Worm (Caenorhabditis elegans) whole organism, L2 larva: ENCODE data around the gene ZK809.9.

Experiments used
- R02D3.7 ChIP-seq: fragments of 150-350 bp; optimal IDR thresholded peaks from 2 replicates; lab custom pipeline; 2014; ENCODE audit warnings: missing biosample characterization, missing genetic modification characterization
- alr-1 ChIP-seq: fragments of 150-350 bp; optimal IDR thresholded peaks from 2 replicates; lab custom pipeline; 2014; ENCODE audit warnings: missing biosample characterization, missing genetic modification characterization
- ama-1 ChIP-seq: fragments of 150-350 bp; optimal IDR thresholded peaks from 2 replicates; lab custom pipeline; 2018; ENCODE audit warnings: inconsistent platforms
- ceh-82 ChIP-seq: fragments of 150-350 bp; optimal IDR thresholded peaks from 2 replicates; lab custom pipeline; 2014; ENCODE audit warnings: missing biosample characterization, missing genetic modification characterization
- elt-1 ChIP-seq: fragments of 150-350 bp; optimal IDR thresholded peaks from 2 replicates; lab custom pipeline; 2014; ENCODE audit warnings: missing biosample characterization, missing genetic modification characterization
- lin-13 ChIP-seq: fragments of 150-350 bp; optimal IDR thresholded peaks from 2 replicates; lab custom pipeline; 2014; ENCODE audit warnings: missing biosample characterization, missing genetic modification reagents, missing genetic modification characterization
- lsy-2 ChIP-seq, 2 experiments: fragments of 150-350 bp in 1 of 2; sonication (generic microtip) in 1 of 2; optimal IDR thresholded peaks; 2 replicates each; lab custom pipeline; 2014 to 2017; ENCODE audit warnings: missing biosample characterization in 2 of 2, missing genetic modification characterization in 2 of 2
- mab-5 ChIP-seq: fragments of 150-350 bp; optimal IDR thresholded peaks from 2 replicates; lab custom pipeline; 2014; ENCODE audit warnings: missing biosample characterization, missing genetic modification characterization
- nhr-10 ChIP-seq: sonication (generic microtip); optimal IDR thresholded peaks from 2 replicates; lab custom pipeline; 2017; ENCODE audit warnings: missing biosample characterization, missing genetic modification characterization
- nhr-12 ChIP-seq: fragments of 150-350 bp; optimal IDR thresholded peaks from 2 replicates; lab custom pipeline; 2014; ENCODE audit warnings: missing biosample characterization, missing genetic modification characterization

ce11 chrIV:11681905-11682304, 16.8 kb downstream of the ZK809.9 start, which contains the start of gene ZK792.4:
- no peak for TF ChIP-seq lin-13 (GFP tag; lab: Kevin White, UChicago)
- TF ChIP-seq ama-1 (lab: Kevin White, UChicago), result no peak
- no peak for TF ChIP-seq ceh-82 (tag; lab: Kevin White, UChicago)
- TF ChIP-seq elt-1 (tag; lab: Kevin White, UChicago), result no peak
- no peak for TF ChIP-seq lsy-2 (tag; optimal IDR thresholded peaks at IDR 0.05; lab: Kevin White, UChicago)
- no peak for TF ChIP-seq alr-1 (tag; lab: Kevin White, UChicago)
- no peak for TF ChIP-seq R02D3.7 (tag; lab: Kevin White, UChicago)
- no peak for TF ChIP-seq nhr-10 (tag; lab: Kevin White, UChicago)
- no peak for TF ChIP-seq mab-5 (tag; lab: Kevin White, UChicago)
- no peak for TF ChIP-seq nhr-12 (tag; lab: Kevin White, UChicago)
